Worm (Caenorhabditis elegans): Measurements from ENCODE around the gene H06H21.11.

H06H21.11 gene

DNA sequence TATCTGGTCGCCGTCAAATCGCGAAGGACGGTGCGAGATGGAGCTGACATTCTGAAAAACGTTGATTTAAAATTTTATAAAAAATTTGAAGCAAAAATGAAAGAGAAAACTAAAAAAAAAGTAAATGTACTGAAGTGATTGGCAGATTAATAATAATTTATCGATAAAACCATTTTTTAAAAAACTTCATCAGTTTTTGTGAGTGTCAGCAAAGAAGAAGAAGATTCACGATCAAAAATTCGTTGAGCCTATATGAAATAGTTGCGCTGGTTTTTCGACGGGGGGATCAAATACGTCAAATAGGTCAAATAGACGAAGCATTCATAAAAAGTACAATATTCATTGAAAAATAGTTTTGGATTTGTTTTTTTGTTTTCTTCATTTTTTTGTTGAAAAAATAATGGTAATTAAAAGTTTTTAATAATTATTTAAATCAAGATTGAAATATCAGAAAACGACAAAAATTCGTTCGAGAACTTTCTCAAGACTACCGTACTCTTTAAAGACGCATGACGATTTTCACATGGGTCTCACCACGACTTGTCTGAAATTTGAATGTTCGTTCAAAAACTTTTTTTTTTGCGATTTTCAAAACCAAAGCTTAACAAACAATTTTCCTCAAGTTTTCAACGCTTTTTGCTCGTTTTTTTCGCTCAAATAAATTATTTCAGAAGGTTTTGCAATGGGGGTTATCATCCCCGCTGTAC, 46.6 kb downstream of the H06H21.11 start, which contains the start of the genes memi-1 and cyp-31A3 (continued):
- TF ChIP-seq F37B4.10 (GFP tag; IDR thresholded peaks at IDR 0.05), result no peak
- TF ChIP-seq sptf-2 (GFP tag; optimal IDR thresholded peaks at IDR 0.05), result no peak
- no peak for TF ChIP-seq tbx-9 (tag; optimal IDR thresholded peaks at IDR 0.05; ENCODE audit: borderline replicate concordance)
- TF ChIP-seq F57C9.4 (tag; optimal IDR thresholded peaks at IDR 0.05), result no peak
- TF ChIP-seq ztf-25 (GFP tag; IDR thresholded peaks at IDR 0.05), result no peak
- no peak for TF ChIP-seq atf-7 (tag; optimal IDR thresholded peaks at IDR 0.05)
- TF ChIP-seq lir-1 (GFP tag; conservative IDR thresholded peaks at IDR 0.05), result no peak
- TF ChIP-seq lin-26 (GFP tag; IDR thresholded peaks at IDR 0.05), result no peak
- TF ChIP-seq dox-1 (GFP tag; IDR thresholded peaks at IDR 0.05), result no peak
- no peak for TF ChIP-seq fkh-3 (tag; optimal IDR thresholded peaks at IDR 0.05)
- no peak for TF ChIP-seq rcor-1 (GFP tag; IDR thresholded peaks at IDR 0.05)
- TF ChIP-seq B0336.3 (GFP tag; IDR thresholded peaks at IDR 0.05), result no peak
- TF ChIP-seq attf-5 (GFP tag; optimal IDR thresholded peaks at IDR 0.05), result no peak
- no peak for TF ChIP-seq Y95B8A.8 (GFP tag; IDR thresholded peaks at IDR 0.05)
- no peak for TF ChIP-seq sea-2 (GFP tag; IDR thresholded peaks at IDR 0.05)
- no peak for TF ChIP-seq hlh-12 (tag; optimal IDR thresholded peaks at IDR 0.05)
- TF ChIP-seq let-526 (GFP tag; IDR thresholded peaks at IDR 0.05), result no peak
- TF ChIP-seq die-1 (tag; optimal IDR thresholded peaks at IDR 0.05), result no peak
- TF ChIP-seq nhr-27 (tag; optimal IDR thresholded peaks at IDR 0.05), result no peak
- no peak for TF ChIP-seq somi-1 (GFP tag; optimal IDR thresholded peaks at IDR 0.05)
- TF ChIP-seq hmg-1.2 (GFP tag; IDR thresholded peaks at IDR 0.05), result 0 out of 2 replicates have a peak, but pooled peaks have one; percentile 20
- no peak for TF ChIP-seq ceh-27 (GFP tag; optimal IDR thresholded peaks at IDR 0.05)
- TF ChIP-seq lin-40 (tag; optimal IDR thresholded peaks at IDR 0.05), result no peak
- TF ChIP-seq ama-1 (optimal IDR thresholded peaks at IDR 0.05), result no peak
- no peak for TF ChIP-seq ama-1 (GFP tag; optimal IDR thresholded peaks at IDR 0.05)
- no peak for TF ChIP-seq dpff-1 (tag; optimal IDR thresholded peaks at IDR 0.05)
- TF ChIP-seq nhr-120 (GFP tag; IDR thresholded peaks at IDR 0.05), result no peak
- TF ChIP-seq C17E4.6 (GFP tag; IDR thresholded peaks at IDR 0.05), result no peak
- TF ChIP-seq bed-2 (GFP tag; IDR thresholded peaks at IDR 0.05), result no peak
- no peak for TF ChIP-seq Y79H2A.3 (GFP tag; conservative IDR thresholded peaks at IDR 0.05)
- TF ChIP-seq K12H6.12 (tag; optimal IDR thresholded peaks at IDR 0.05), result no peak
- TF ChIP-seq ztf-28 (GFP tag; IDR thresholded peaks at IDR 0.05), result no peak
- no peak for TF ChIP-seq aptf-3 (GFP tag; IDR thresholded peaks at IDR 0.05)
- no peak for TF ChIP-seq attf-3 (GFP tag; conservative IDR thresholded peaks at IDR 0.05)
- no peak for TF ChIP-seq nhr-179 (tag; optimal IDR thresholded peaks at IDR 0.05)
- peak; percentile 96 for TF ChIP-seq madf-6 (GFP tag; IDR thresholded peaks at IDR 0.05)
- TF ChIP-seq let-607 (tag; optimal IDR thresholded peaks at IDR 0.05), result no peak
- no peak for TF ChIP-seq akir-1 (GFP tag; optimal IDR thresholded peaks at IDR 0.05)
- no peak for TF ChIP-seq nhr-80 (tag; optimal IDR thresholded peaks at IDR 0.05)
- no peak for TF ChIP-seq hrde-1 (tag; optimal IDR thresholded peaks at IDR 0.05; ENCODE audit: borderline replicate concordance)
- peak; percentile 54 for TF ChIP-seq tlf-1 (GFP tag; optimal IDR thresholded peaks at IDR 0.05)
- TF ChIP-seq nhr-90 (tag; optimal IDR thresholded peaks at IDR 0.05), result no peak
- no peak for TF ChIP-seq nfya-1 (tag; optimal IDR thresholded peaks at IDR 0.05; ENCODE audit: borderline replicate concordance, insufficient read depth)
- no peak for TF ChIP-seq F49E8.2 (tag; optimal IDR thresholded peaks at IDR 0.05; ENCODE audit: insufficient read depth)
- TF ChIP-seq F23B12.7 (tag; optimal IDR thresholded peaks at IDR 0.05; ENCODE audit: insufficient read depth), result no peak
- TF ChIP-seq T26A5.8 (tag; optimal IDR thresholded peaks at IDR 0.05), result no peak
- TF ChIP-seq attf-6 (GFP tag; IDR thresholded peaks at IDR 0.05), result peak; percentile 44; the same call in 1 of the 2 replicates
- 0 out of 2 replicates have a peak, but pooled peaks have one; percentile 31 for TF ChIP-seq madf-3 (GFP tag; IDR thresholded peaks at IDR 0.05)
- TF ChIP-seq lag-1 (GFP tag; IDR thresholded peaks at IDR 0.05), result no peak

All from whole organism, young adult.